Worm (Caenorhabditis elegans): ENCODE data around the gene D1005.6.
A peak's percentile ranks its signal among the peaks of the same experiment; 100 is the strongest.

D1005.6 gene

DNA sequence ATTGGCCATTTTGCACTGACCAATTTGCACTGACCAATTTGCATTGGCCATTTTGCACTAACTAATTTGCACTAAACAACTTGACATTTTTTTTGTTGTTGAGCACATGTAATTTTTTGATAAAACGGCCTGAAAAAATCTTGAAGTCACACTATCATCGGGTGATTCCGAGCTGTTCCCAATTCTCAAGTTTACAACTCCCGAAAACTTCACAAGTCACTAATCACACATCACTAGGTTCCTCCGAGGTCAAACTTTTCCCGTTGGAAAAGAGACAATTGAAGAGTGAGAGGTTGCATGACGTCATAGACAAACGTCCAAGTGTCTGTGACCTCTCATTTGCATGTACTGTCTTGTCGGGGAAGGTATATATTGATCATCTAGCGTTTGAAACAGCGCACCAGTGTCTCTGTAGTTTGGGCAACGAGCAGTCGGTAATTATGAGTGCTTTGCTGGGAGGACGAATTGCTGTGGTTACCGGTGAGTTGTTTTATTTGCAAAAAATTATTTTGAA is 21.6 kb upstream of the D1005.6 start, which contains the start of the genes D1005.10 and dhs-25:
D1005.10 (minus strand) TSS at position 51 of the 514 bp plus-strand sequence.
dhs-25 (plus strand) TSS at position 398 of the 514 bp plus-strand sequence.
- TF ChIP-seq mep-1 (tag; optimal IDR thresholded peaks at IDR 0.05) (peak; percentile 27), nhr-2 (tag; optimal IDR thresholded peaks at IDR 0.05) (no peak), hlh-1 (tag; optimal IDR thresholded peaks at IDR 0.05) (peak; percentile 64), unc-62 (GFP tag; optimal IDR thresholded peaks at IDR 0.05) (peak; percentile 56), zip-8 (tag; optimal IDR thresholded peaks at IDR 0.05) (peak; percentile 55), pha-4 (tag; optimal IDR thresholded peaks at IDR 0.05) (peak; percentile 63), ztf-11 (tag; optimal IDR thresholded peaks at IDR 0.05) (no peak), lsy-2 (tag; optimal IDR thresholded peaks at IDR 0.05) (peak; percentile 21), nhr-237 (tag; optimal IDR thresholded peaks at IDR 0.05) (peak; percentile 19), snpc-4 (tag; optimal IDR thresholded peaks at IDR 0.05) (no peak)

DNA sequence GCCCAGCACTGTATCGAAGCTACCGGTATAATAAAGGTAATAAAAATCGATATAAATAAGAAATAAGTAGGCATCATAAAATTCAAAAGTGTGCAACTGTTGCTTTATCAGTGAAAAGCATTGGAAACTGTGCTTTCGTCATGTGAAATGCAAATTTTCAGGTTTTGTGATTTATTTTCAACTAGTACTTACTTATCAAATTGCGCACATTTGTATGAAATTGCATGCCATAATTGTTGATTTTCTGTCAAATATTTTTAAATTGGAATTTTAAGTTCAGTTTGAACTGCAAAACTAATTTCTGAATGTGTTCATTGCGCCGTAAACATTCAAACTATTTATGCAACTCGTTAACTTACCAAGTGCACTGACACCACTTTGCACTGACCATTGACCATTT is 21.1 kb upstream of the D1005.6 start, which contains the start of gene D1005.4:
D1005.4 (minus strand) TSS at position 101 of the 400 bp plus-strand sequence.
- no peak for TF ChIP-seq ceh-39 (tag; optimal IDR thresholded peaks at IDR 0.05)
- TF ChIP-seq sem-2 (GFP tag; optimal IDR thresholded peaks at IDR 0.05), result no peak
- TF ChIP-seq snpc-4 (tag; optimal IDR thresholded peaks at IDR 0.05), result no peak
- TF ChIP-seq ham-2 (GFP tag; optimal IDR thresholded peaks at IDR 0.05), result no peak
- no peak for TF ChIP-seq hlh-1 (tag; optimal IDR thresholded peaks at IDR 0.05)

ce11 chrX:1483229-1483628 is 18.6 kb upstream of the D1005.6 start:
- TF ChIP-seq mep-1 (tag; optimal IDR thresholded peaks at IDR 0.05) (no peak), ztf-11 (tag; optimal IDR thresholded peaks at IDR 0.05) (no peak)

- TF ChIP-seq flh-1 (GFP tag; optimal IDR thresholded peaks at IDR 0.05), result no peak
- no peak for TF ChIP-seq lsy-2 (tag; optimal IDR thresholded peaks at IDR 0.05)
- TF ChIP-seq ces-1 (GFP tag; optimal IDR thresholded peaks at IDR 0.05), result no peak
- no peak for TF ChIP-seq sptf-1 (tag; optimal IDR thresholded peaks at IDR 0.05)
- TF ChIP-seq cnd-1 (tag; optimal IDR thresholded peaks at IDR 0.05), result no peak
Observed at ce11 chrX:1480564-1480963, 16.0 kb upstream of the D1005.6 start.

DNA sequence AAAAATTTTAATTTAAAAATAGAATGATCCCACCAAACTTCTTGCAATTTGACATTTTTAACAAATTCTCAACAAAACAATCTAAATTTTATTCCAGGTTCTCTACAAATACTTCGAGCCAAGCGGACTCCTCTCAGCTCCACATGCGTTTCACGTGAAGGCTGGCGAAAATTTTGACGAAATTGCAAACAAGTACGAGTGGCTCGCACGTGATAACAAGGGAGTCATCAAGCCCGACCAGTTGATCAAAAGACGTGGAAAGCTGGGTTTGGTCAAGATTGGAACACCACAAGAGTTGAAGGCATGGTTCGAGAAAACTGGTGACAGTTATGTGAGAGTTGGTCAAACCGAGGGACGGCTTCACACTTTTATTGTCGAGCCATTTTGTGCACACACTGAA is 15.0 kb upstream of the D1005.6 start:
- no peak for TF ChIP-seq mab-5 (tag; optimal IDR thresholded peaks at IDR 0.05)
- TF ChIP-seq sptf-1 (tag; optimal IDR thresholded peaks at IDR 0.05), result no peak
- no peak for TF ChIP-seq zip-8 (tag; optimal IDR thresholded peaks at IDR 0.05)
- TF ChIP-seq unc-62 (GFP tag; optimal IDR thresholded peaks at IDR 0.05), result no peak
- no peak for TF ChIP-seq elt-3 (tag; optimal IDR thresholded peaks at IDR 0.05)
- TF ChIP-seq sem-2 (GFP tag; optimal IDR thresholded peaks at IDR 0.05), result no peak
- TF ChIP-seq ztf-11 (tag; optimal IDR thresholded peaks at IDR 0.05), result no peak
- no peak for TF ChIP-seq pha-4 (tag; optimal IDR thresholded peaks at IDR 0.05)
- TF ChIP-seq lin-13 (tag; optimal IDR thresholded peaks at IDR 0.05), result no peak
- no peak for TF ChIP-seq unc-120 (tag; optimal IDR thresholded peaks at IDR 0.05; ENCODE audit: poor library complexity, severe bottlenecking)
- TF ChIP-seq ham-2 (GFP tag; optimal IDR thresholded peaks at IDR 0.05), result no peak
- TF ChIP-seq nhr-2 (tag; optimal IDR thresholded peaks at IDR 0.05), result no peak
- no peak for TF ChIP-seq ceh-39 (tag; optimal IDR thresholded peaks at IDR 0.05)
- no peak for TF ChIP-seq snpc-4 (tag; optimal IDR thresholded peaks at IDR 0.05)

ce11 chrX:1479190-1479589 is 14.6 kb upstream of the D1005.6 start, which contains the start of gene acly-1:
Gene acly-1 (plus strand): TSS chrX:1479542.
- TF ChIP-seq drap-1 (GFP tag; optimal IDR thresholded peaks at IDR 0.05) (no peak), unc-39 (tag; optimal IDR thresholded peaks at IDR 0.05) (no peak), elt-3 (tag; optimal IDR thresholded peaks at IDR 0.05) (no peak), ztf-11 (tag; optimal IDR thresholded peaks at IDR 0.05) (no peak), pha-4 (tag; optimal IDR thresholded peaks at IDR 0.05) (no peak), unc-120 (tag; optimal IDR thresholded peaks at IDR 0.05; ENCODE audit: poor library complexity, severe bottlenecking) (no peak), lsy-2 (tag; optimal IDR thresholded peaks at IDR 0.05) (no peak), snpc-4 (tag; optimal IDR thresholded peaks at IDR 0.05) (no peak), lin-13 (tag; optimal IDR thresholded peaks at IDR 0.05) (no peak), nhr-2 (tag; optimal IDR thresholded peaks at IDR 0.05) (no peak), mls-2 (tag; optimal IDR thresholded peaks at IDR 0.05) (no peak), unc-62 (GFP tag; optimal IDR thresholded peaks at IDR 0.05) (no peak), sptf-1 (tag; optimal IDR thresholded peaks at IDR 0.05) (no peak), ceh-83 (GFP tag; optimal IDR thresholded peaks at IDR 0.05) (no peak), cnd-1 (tag; optimal IDR thresholded peaks at IDR 0.05) (no peak), bed-3 (GFP tag; optimal IDR thresholded peaks at IDR 0.05) (no peak), nhr-28 (tag; optimal IDR thresholded peaks at IDR 0.05) (no peak), zip-8 (tag; optimal IDR thresholded peaks at IDR 0.05) (no peak), nhr-237 (tag; optimal IDR thresholded peaks at IDR 0.05) (no peak)

Data from whole organism, mixed stage, embryonic.